Fruit fly (Drosophila melanogaster) whole organism, embryonic: Measurements from ENCODE around the gene CG7675.

Experiments used
- Mrtf ChIP-seq: fragments of 200-800 bp; sonication (Bioruptor generic); IDR thresholded peaks from 3 replicates; pipeline ENCODE4 v1.3.6; 2022; ENCODE audit warnings: missing biosample characterization, missing genetic modification characterization
- bowl ChIP-seq: fragments of 200-800 bp; sonication (Bioruptor generic); IDR thresholded peaks from 2 replicates; pipeline ENCODE4 v1.3.6; 2022; ENCODE audit warnings: missing biosample characterization, missing genetic modification characterization
- org-1 ChIP-seq: fragments of 200-800 bp; sonication (Bioruptor generic); optimal IDR thresholded peaks from 2 replicates; lab custom pipeline; 2017; ENCODE audit warnings: missing biosample characterization, missing genetic modification characterization

DNA sequence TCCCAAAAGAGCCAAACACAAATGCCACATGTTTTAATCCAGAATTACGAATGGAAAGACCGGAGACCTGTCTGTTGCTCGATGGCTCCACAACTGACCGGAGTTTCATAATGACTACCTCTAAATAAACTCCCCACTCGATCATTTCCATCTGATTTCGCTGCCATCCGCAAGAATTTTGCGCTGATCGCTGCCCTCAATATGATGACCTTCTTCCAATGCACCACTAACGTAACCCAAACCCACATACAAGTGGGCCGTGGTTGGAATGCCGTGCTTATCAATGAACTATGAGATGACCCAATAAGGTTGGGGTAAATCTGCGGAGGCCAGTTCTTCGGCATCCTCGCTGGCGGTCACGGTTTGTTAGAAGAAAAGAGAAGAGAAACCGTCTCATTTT, 4.0 kb upstream of the CG7675 start, which contains the start of gene CG14309:
- TF ChIP-seq bowl (GFP tag; lab: Robert Waterston, UW) (no peak), org-1 (GFP tag; lab: Kevin White, UChicago) (no peak), Mrtf (GFP tag; lab: Robert Waterston, UW) (no peak)
